Worm (Caenorhabditis elegans) whole organism, L2 larva: Measurements from ENCODE around the gene Y76A2B.4.

Source experiments
- ZK546.5 ChIP-seq: sonication (generic microtip); optimal IDR thresholded peaks from 2 replicates; lab custom pipeline; 2017; ENCODE audit warnings: missing biosample characterization, missing genetic modification characterization
- aly-2 ChIP-seq: fragments of 150-350 bp; optimal IDR thresholded peaks from 2 replicates; lab custom pipeline; 2014; ENCODE audit warnings: missing biosample characterization, missing genetic modification characterization
- lin-11 ChIP-seq: fragments of 150-350 bp; sonication (generic microtip); optimal IDR thresholded peaks from 2 replicates; lab custom pipeline; 2014; ENCODE audit warnings: missing biosample characterization, missing genetic modification characterization, inconsistent platforms, mixed read lengths
- lin-13 ChIP-seq: fragments of 150-350 bp; optimal IDR thresholded peaks from 2 replicates; lab custom pipeline; 2014; ENCODE audit warnings: missing biosample characterization, missing genetic modification reagents, missing genetic modification characterization
- nhr-11 ChIP-seq: fragments of 150-350 bp; optimal IDR thresholded peaks from 2 replicates; lab custom pipeline; 2014; ENCODE audit warnings: missing biosample characterization, missing genetic modification characterization
- nhr-237 ChIP-seq: fragments of 150-350 bp; optimal IDR thresholded peaks from 2 replicates; lab custom pipeline; 2014; ENCODE audit warnings: missing biosample characterization, missing genetic modification characterization
- skn-1 ChIP-seq: sonication (generic microtip); optimal IDR thresholded peaks from 2 replicates; lab custom pipeline; 2017; ENCODE audit warnings: missing biosample characterization, missing genetic modification characterization
- unc-39 ChIP-seq: fragments of 150-350 bp; optimal IDR thresholded peaks from 2 replicates; lab custom pipeline; 2014; ENCODE audit warnings: missing biosample characterization, missing genetic modification characterization
- unc-62 ChIP-seq: fragments of 150-350 bp; optimal IDR thresholded peaks from 2 replicates; lab custom pipeline; 2014; ENCODE audit warnings: missing biosample characterization, missing genetic modification reagents, missing genetic modification characterization

ce11 chrIII:13544593-13544992 is 2.0 kb downstream of the Y76A2B.4 start:
- TF ChIP-seq unc-62 (no peak), nhr-237 (tag; lab: Kevin White, UChicago) (no peak), lin-13 (GFP tag; lab: Kevin White, UChicago) (no peak), unc-39 (tag; lab: Kevin White, UChicago) (no peak), nhr-11 (tag; lab: Kevin White, UChicago) (no peak), aly-2 (tag; lab: Kevin White, UChicago) (no peak), ZK546.5 (tag; lab: Kevin White, UChicago) (no peak), lin-11 (no peak), skn-1 (tag; lab: Kevin White, UChicago) (no peak)
